Worm (Caenorhabditis elegans): ENCODE measurements around the gene Y49E10.30.

The Y49E10.30 gene

DNA sequence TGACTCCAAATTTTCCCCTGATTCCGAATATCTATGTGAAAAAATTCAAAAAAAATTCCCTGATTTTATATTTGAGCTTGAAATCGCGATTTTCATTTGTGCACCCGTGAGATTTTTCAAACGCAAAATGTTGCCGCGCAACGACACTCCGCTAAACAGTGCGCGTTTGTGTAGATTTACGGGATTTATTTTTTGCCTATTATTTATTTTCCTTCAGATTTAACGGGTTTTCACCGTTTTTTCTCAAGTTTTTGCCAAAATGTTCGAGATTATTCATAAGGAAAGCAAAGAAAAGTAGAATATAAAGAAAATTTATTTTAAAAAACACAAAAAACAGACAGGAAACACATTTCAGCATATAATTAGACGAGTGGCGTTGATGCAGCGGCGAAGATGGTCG is 23.8 kb upstream of the Y49E10.30 start:
- peak; percentile 79 for TF ChIP-seq Y48G9A.11 (GFP tag; IDR thresholded peaks at IDR 0.05)

DNA sequence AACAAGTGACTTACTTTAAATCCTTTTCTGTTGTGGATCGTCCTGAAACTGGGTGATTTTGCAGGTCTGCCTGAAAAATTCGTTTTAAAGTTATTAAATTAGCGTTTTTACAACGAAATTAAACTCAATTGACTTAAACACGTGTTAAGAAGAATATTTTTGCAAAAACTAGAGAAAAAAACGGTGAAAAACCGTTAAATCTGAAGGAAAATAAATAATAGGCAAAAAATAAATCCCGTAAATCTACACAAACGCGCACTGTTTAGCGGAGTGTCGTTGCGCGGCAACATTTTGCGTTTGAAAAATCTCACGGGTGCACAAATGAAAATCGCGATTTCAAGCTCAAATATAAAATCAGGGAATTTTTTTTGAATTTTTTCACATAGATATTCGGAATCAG is 23.2 kb upstream of the Y49E10.30 start:
- TF ChIP-seq Y48G9A.11 (GFP tag; IDR thresholded peaks at IDR 0.05): peak; percentile 83

DNA sequence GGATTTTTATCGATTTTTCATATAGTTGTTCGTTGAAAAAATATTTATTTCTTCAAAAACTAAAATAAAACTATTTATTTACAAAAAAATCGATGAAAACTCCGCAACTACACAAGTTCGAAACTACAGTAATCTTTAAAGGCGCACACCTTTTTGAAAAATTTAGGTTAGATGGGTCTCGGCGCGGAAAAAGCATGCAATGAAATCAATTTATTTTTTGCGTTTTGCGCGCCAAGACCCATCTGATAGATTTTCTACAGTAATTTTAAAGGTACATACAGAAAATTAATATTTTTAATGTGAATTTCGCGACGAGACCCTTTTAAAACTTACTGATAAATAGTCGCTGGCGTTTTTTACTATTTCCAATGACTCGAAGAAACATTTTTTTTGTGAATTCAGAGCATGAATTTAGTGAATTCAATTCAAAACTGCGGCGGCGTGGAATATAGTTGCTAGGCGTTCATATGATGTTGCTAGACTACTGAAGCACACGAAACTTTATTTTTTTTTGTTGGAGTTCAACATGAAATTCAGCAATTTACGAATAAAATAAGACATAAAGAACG is 19.6 kb upstream of the Y49E10.30 start, which contains the start of gene Y75B8A.33:
Gene Y75B8A.33 (minus strand): TSS at position 385 of the 569 bp plus-strand sequence.
- TF ChIP-seq ama-1 (optimal IDR thresholded peaks at IDR 0.05) (peak; percentile 4), egl-27 (tag; optimal IDR thresholded peaks at IDR 0.05) (no peak), Y48G9A.11 (GFP tag; IDR thresholded peaks at IDR 0.05) (peak; percentile 38; the same call in 1 of the 2 replicates), mdl-1 (tag; optimal IDR thresholded peaks at IDR 0.05) (no peak), mdt-29 (GFP tag; IDR thresholded peaks at IDR 0.05) (no peak), unc-130 (GFP tag; optimal IDR thresholded peaks at IDR 0.05) (no peak), snpc-1.2 (GFP tag; IDR thresholded peaks at IDR 0.05) (no peak), pqm-1 (tag; optimal IDR thresholded peaks at IDR 0.05) (no peak), daf-16 (GFP tag; optimal IDR thresholded peaks at IDR 0.05) (no peak), daf-16 (tag; optimal IDR thresholded peaks at IDR 0.05) (peak; percentile 19), aha-1 (tag) (peak; percentile 91), mxl-3 (GFP tag; optimal IDR thresholded peaks at IDR 0.05) (no peak), daf-19 (GFP tag; conservative IDR thresholded peaks at IDR 0.05) (no peak), dve-1 (tag; optimal IDR thresholded peaks at IDR 0.05; ENCODE audit: insufficient read depth) (peak; percentile 32), daf-12 (tag; optimal IDR thresholded peaks at IDR 0.05) (no peak), zip-2 (tag; optimal IDR thresholded peaks at IDR 0.05) (no peak), lsy-2 (tag; optimal IDR thresholded peaks at IDR 0.05) (peak in 1 of 2 experiments; percentile 32), F26F4.8 (GFP tag; conservative IDR thresholded peaks at IDR 0.05) (no peak)

DNA sequence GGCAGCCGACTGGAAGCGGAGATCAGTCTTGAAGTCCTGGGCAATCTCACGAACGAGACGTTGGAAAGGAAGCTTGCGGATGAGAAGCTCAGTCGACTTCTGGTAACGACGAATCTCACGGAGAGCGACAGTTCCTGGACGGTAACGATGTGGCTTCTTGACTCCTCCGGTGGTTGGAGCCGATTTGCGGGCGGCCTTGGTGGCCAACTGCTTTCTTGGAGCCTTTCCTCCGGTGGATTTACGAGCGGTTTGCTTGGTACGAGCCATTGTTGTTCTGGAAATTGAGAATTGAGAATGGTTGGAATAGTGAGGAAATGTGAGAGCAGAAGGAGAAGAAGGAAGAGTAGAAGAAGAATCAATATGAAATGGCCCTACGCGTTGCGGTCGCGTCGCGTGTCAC is 18.8 kb upstream of the Y49E10.30 start:
- TF ChIP-seq gei-8 (GFP tag; optimal IDR thresholded peaks at IDR 0.05) (no peak), hlh-11 (tag; optimal IDR thresholded peaks at IDR 0.05) (no peak), set-16 (GFP tag; IDR thresholded peaks at IDR 0.05) (peak; percentile 60), mes-2 (tag; optimal IDR thresholded peaks at IDR 0.05; ENCODE audit: poor library complexity, severe bottlenecking) (peak; percentile 18)

DNA sequence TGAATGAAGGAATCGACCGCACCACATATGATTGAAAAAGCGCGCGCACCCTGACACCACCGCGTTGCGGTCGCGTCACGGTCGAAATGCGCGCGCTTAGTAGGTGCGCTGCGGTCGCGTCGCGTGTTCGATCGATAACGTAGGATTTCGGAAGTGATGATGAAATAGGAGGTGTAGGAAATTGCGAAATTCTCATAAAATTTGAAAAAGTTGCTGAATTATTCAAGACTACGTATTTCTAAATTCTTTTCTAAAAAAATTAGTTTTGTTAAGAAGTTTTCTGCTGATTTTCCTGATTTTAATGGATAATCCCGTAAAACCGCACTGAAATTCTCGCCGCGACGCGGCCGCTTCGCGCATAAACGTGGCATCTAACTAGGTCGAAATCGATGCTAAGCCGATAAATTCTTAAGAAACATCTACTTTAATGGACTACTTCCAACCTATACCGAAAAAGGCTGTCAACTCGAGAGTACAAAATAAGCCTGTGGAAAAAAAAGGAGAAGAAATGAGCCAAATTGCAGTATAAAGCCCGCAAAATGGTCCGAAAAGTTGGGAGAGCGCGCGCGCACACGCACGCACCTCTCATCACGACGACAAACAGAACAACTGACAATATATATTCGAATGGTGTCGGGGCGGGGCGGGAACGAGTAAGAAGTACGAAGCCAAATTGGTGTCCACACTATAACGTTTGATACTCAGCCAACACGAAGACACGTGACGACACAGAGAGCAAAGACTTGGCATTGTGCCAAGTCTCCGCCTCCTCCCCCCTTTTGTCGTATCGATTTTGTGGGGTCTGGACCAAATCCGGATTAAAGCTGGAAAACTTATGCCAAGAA is 18.0 kb upstream of the Y49E10.30 start, which contains the start of gene his-72:
Gene his-72 (minus strand): TSS at position 589 of the 845 bp plus-strand sequence.
- peak; percentile 53 for TF ChIP-seq mes-2 (tag; optimal IDR thresholded peaks at IDR 0.05; ENCODE audit: poor library complexity, severe bottlenecking)
- no peak for TF ChIP-seq ztf-11 (tag; optimal IDR thresholded peaks at IDR 0.05)
- no peak for TF ChIP-seq T20F7.1 (GFP tag; optimal IDR thresholded peaks at IDR 0.05)
- TF ChIP-seq madf-9 (GFP tag; conservative IDR thresholded peaks at IDR 0.05): no peak
- no peak for TF ChIP-seq nhr-102 (tag; optimal IDR thresholded peaks at IDR 0.05)
- no peak for TF ChIP-seq nhr-25 (tag; optimal IDR thresholded peaks at IDR 0.05; ENCODE audit: borderline replicate concordance, insufficient read depth)
- peak; percentile 40 for TF ChIP-seq mxl-3 (GFP tag; optimal IDR thresholded peaks at IDR 0.05)
- no peak; the same call in 1 of the 2 replicates for TF ChIP-seq pha-4 (GFP tag; IDR thresholded peaks at IDR 0.05)
- TF ChIP-seq pha-4 (tag; optimal IDR thresholded peaks at IDR 0.05): no peak
- TF ChIP-seq egl-43 (GFP tag; IDR thresholded peaks at IDR 0.05): peak; percentile 64; the same call in 1 of the 2 replicates
- TF ChIP-seq T26A8.4 (GFP tag; IDR thresholded peaks at IDR 0.05): peak; percentile 40; the same call in 1 of the 2 replicates
- no peak for TF ChIP-seq spr-3 (GFP tag; optimal IDR thresholded peaks at IDR 0.05)
- no peak for TF ChIP-seq tra-1 (GFP tag; IDR thresholded peaks at IDR 0.05)
- no peak for TF ChIP-seq nhr-48 (tag; optimal IDR thresholded peaks at IDR 0.05)
- TF ChIP-seq R02D3.7 (tag; optimal IDR thresholded peaks at IDR 0.05): no peak
- TF ChIP-seq lin-29 (GFP tag; IDR thresholded peaks at IDR 0.05): no peak
- 0 out of 2 replicates have a peak, but pooled peaks have one; percentile 19 for TF ChIP-seq mdt-29 (GFP tag; IDR thresholded peaks at IDR 0.05)
- no peak for TF ChIP-seq F37D6.2 (tag; optimal IDR thresholded peaks at IDR 0.05)
- TF ChIP-seq nhr-237 (tag; optimal IDR thresholded peaks at IDR 0.05): no peak
- no peak for TF ChIP-seq Y48G9A.11 (GFP tag; IDR thresholded peaks at IDR 0.05)
- no peak for TF ChIP-seq nhr-77 (tag; optimal IDR thresholded peaks at IDR 0.05)
- TF ChIP-seq saeg-2 (GFP tag; IDR thresholded peaks at IDR 0.05): no peak
- TF ChIP-seq lsy-2 (tag; optimal IDR thresholded peaks at IDR 0.05): peak in 1 of 2 experiments; percentile 59
- TF ChIP-seq madf-5 (GFP tag; IDR thresholded peaks at IDR 0.05): no peak

Measured in whole organism, L4 larva.